Worm (Caenorhabditis elegans) whole organism, L2 larva: ENCODE results near the gene pei-1.

Experiments used
- C34F6.9 ChIP-seq: fragments of 150-350 bp; optimal IDR thresholded peaks from 2 replicates; lab custom pipeline; 2014; ENCODE audit warnings: missing biosample characterization, missing genetic modification characterization
- F13H6.1 ChIP-seq: sonication (generic microtip); optimal IDR thresholded peaks from 2 replicates; lab custom pipeline; 2016; ENCODE audit warnings: missing genetic modification characterization, missing compliant biosample characterization
- R02D3.7 ChIP-seq: fragments of 150-350 bp; optimal IDR thresholded peaks from 2 replicates; lab custom pipeline; 2014; ENCODE audit warnings: missing biosample characterization, missing genetic modification characterization
- Y55F3AM.14 ChIP-seq: fragments of 200-800 bp; sonication (Bioruptor generic); optimal IDR thresholded peaks from 2 replicates; lab custom pipeline; 2018; ENCODE audit warnings: mild to moderate bottlenecking, missing genetic modification characterization, missing compliant biosample characterization
- ZK546.5 ChIP-seq: sonication (generic microtip); optimal IDR thresholded peaks from 2 replicates; lab custom pipeline; 2017; ENCODE audit warnings: missing biosample characterization, missing genetic modification characterization
- alr-1 ChIP-seq: fragments of 150-350 bp; optimal IDR thresholded peaks from 2 replicates; lab custom pipeline; 2014; ENCODE audit warnings: missing biosample characterization, missing genetic modification characterization
- aly-2 ChIP-seq: fragments of 150-350 bp; optimal IDR thresholded peaks from 2 replicates; lab custom pipeline; 2014; ENCODE audit warnings: missing biosample characterization, missing genetic modification characterization
- ama-1 ChIP-seq: fragments of 150-350 bp; optimal IDR thresholded peaks from 2 replicates; lab custom pipeline; 2018; ENCODE audit warnings: inconsistent platforms
- blmp-1 ChIP-seq: sonication (generic microtip); optimal IDR thresholded peaks from 2 replicates; lab custom pipeline; 2017; ENCODE audit warnings: missing genetic modification characterization, mild to moderate bottlenecking, missing compliant biosample characterization, antibody characterized with exemption, moderate library complexity; ENCODE audit not compliant: insufficient read depth
- ceh-16 ChIP-seq: fragments of 150-350 bp; optimal IDR thresholded peaks from 2 replicates; lab custom pipeline; 2014; ENCODE audit warnings: missing biosample characterization, missing genetic modification characterization
- ceh-82 ChIP-seq: fragments of 150-350 bp; optimal IDR thresholded peaks from 2 replicates; lab custom pipeline; 2014; ENCODE audit warnings: missing biosample characterization, missing genetic modification characterization
- crh-2 ChIP-seq: sonication (generic microtip); optimal IDR thresholded peaks from 2 replicates; lab custom pipeline; 2017; ENCODE audit warnings: missing biosample characterization, missing genetic modification characterization
- dmd-4 ChIP-seq: sonication (generic microtip); optimal IDR thresholded peaks from 2 replicates; lab custom pipeline; 2017; ENCODE audit warnings: missing biosample characterization, missing genetic modification characterization
- egl-27 ChIP-seq: sonication (generic microtip); optimal IDR thresholded peaks from 3 replicates; lab custom pipeline; 2017; ENCODE audit warnings: missing biosample characterization, missing genetic modification reagents, missing genetic modification characterization
- elt-1 ChIP-seq: fragments of 150-350 bp; optimal IDR thresholded peaks from 2 replicates; lab custom pipeline; 2014; ENCODE audit warnings: missing biosample characterization, missing genetic modification characterization
- elt-3 ChIP-seq: sonication (generic microtip); optimal IDR thresholded peaks from 2 replicates; lab custom pipeline; 2017; ENCODE audit warnings: missing biosample characterization, missing genetic modification characterization
- fos-1 ChIP-seq: fragments of 150-350 bp; optimal IDR thresholded peaks from 2 replicates; lab custom pipeline; 2014; ENCODE audit warnings: missing biosample characterization, missing genetic modification characterization
- gmeb-1 ChIP-seq: fragments of 150-350 bp; optimal IDR thresholded peaks from 2 replicates; lab custom pipeline; 2014; ENCODE audit warnings: missing biosample characterization, missing genetic modification characterization
- lin-11 ChIP-seq: fragments of 150-350 bp; sonication (generic microtip); optimal IDR thresholded peaks from 2 replicates; lab custom pipeline; 2014; ENCODE audit warnings: missing biosample characterization, missing genetic modification characterization, inconsistent platforms, mixed read lengths
- lin-13 ChIP-seq: fragments of 150-350 bp; optimal IDR thresholded peaks from 2 replicates; lab custom pipeline; 2014; ENCODE audit warnings: missing biosample characterization, missing genetic modification reagents, missing genetic modification characterization
- lin-39 ChIP-seq: fragments of 150-350 bp; optimal IDR thresholded peaks from 2 replicates; lab custom pipeline; 2014; ENCODE audit warnings: missing biosample characterization, missing genetic modification reagents, missing genetic modification characterization
- lsy-2 ChIP-seq, 2 experiments: fragments of 150-350 bp in 1 of 2; sonication (generic microtip) in 1 of 2; optimal IDR thresholded peaks; 2 replicates each; lab custom pipeline; 2014 to 2017; ENCODE audit warnings: missing biosample characterization in 2 of 2, missing genetic modification characterization in 2 of 2
- mab-5 ChIP-seq: fragments of 150-350 bp; optimal IDR thresholded peaks from 2 replicates; lab custom pipeline; 2014; ENCODE audit warnings: missing biosample characterization, missing genetic modification characterization
- mdl-1 ChIP-seq, 2 experiments: fragments of 150-350 bp in 1 of 2; sonication (generic microtip) in 1 of 2; optimal IDR thresholded peaks; 2 replicates each; lab custom pipeline; 2017; ENCODE audit warnings: missing biosample characterization in 2 of 2, missing genetic modification characterization in 2 of 2
- nhr-10 ChIP-seq: sonication (generic microtip); optimal IDR thresholded peaks from 2 replicates; lab custom pipeline; 2017; ENCODE audit warnings: missing biosample characterization, missing genetic modification characterization
- nhr-11 ChIP-seq: fragments of 150-350 bp; optimal IDR thresholded peaks from 2 replicates; lab custom pipeline; 2014; ENCODE audit warnings: missing biosample characterization, missing genetic modification characterization
- nhr-12 ChIP-seq: fragments of 150-350 bp; optimal IDR thresholded peaks from 2 replicates; lab custom pipeline; 2014; ENCODE audit warnings: missing biosample characterization, missing genetic modification characterization
- nhr-129 ChIP-seq: fragments of 150-350 bp; optimal IDR thresholded peaks from 2 replicates; lab custom pipeline; 2014; ENCODE audit warnings: missing biosample characterization, missing genetic modification characterization
- nhr-23 ChIP-seq: fragments of 150-350 bp; optimal IDR thresholded peaks from 2 replicates; lab custom pipeline; 2014; ENCODE audit warnings: missing biosample characterization, missing genetic modification reagents, missing genetic modification characterization
- nhr-237 ChIP-seq: fragments of 150-350 bp; optimal IDR thresholded peaks from 2 replicates; lab custom pipeline; 2014; ENCODE audit warnings: missing biosample characterization, missing genetic modification characterization
- nhr-25 ChIP-seq: fragments of 150-350 bp; sonication (generic microtip); optimal IDR thresholded peaks from 3 replicates; lab custom pipeline; 2014; ENCODE audit warnings: missing biosample characterization, missing genetic modification characterization
- nhr-6 ChIP-seq: fragments of 150-350 bp; optimal IDR thresholded peaks from 2 replicates; lab custom pipeline; 2014; ENCODE audit warnings: missing biosample characterization, missing genetic modification characterization
- peb-1 ChIP-seq: fragments of 150-350 bp; optimal IDR thresholded peaks from 2 replicates; lab custom pipeline; 2014; ENCODE audit warnings: missing biosample characterization, missing genetic modification characterization
- sem-4 ChIP-seq: fragments of 150-350 bp; optimal IDR thresholded peaks from 2 replicates; lab custom pipeline; 2014; ENCODE audit warnings: missing biosample characterization, missing genetic modification reagents, missing genetic modification characterization
- skn-1 ChIP-seq: sonication (generic microtip); optimal IDR thresholded peaks from 2 replicates; lab custom pipeline; 2017; ENCODE audit warnings: missing biosample characterization, missing genetic modification characterization
- sma-3 ChIP-seq: sonication (generic microtip); optimal IDR thresholded peaks from 2 replicates; lab custom pipeline; 2016; ENCODE audit warnings: missing genetic modification reagents, missing genetic modification characterization, missing compliant biosample characterization
- sma-9 ChIP-seq, 2 experiments: fragments of 150-350 bp in 1 of 2; sonication (generic microtip) in 1 of 2; optimal IDR thresholded peaks; 2 replicates each; lab custom pipeline; 2014 to 2016; ENCODE audit warnings: missing genetic modification characterization in 2 of 2, mild to moderate bottlenecking in 1 of 2, missing biosample characterization in 1 of 2, missing compliant biosample characterization in 1 of 2, missing genetic modification reagents in 1 of 2, moderate library complexity in 1 of 2
- unc-55 ChIP-seq: fragments of 150-350 bp; sonication (generic microtip); optimal IDR thresholded peaks from 3 replicates; lab custom pipeline; 2014; ENCODE audit warnings: missing biosample characterization, missing genetic modification reagents, missing genetic modification characterization
- unc-62 ChIP-seq: fragments of 150-350 bp; optimal IDR thresholded peaks from 2 replicates; lab custom pipeline; 2014; ENCODE audit warnings: missing biosample characterization, missing genetic modification reagents, missing genetic modification characterization
- zag-1 ChIP-seq: fragments of 150-350 bp; optimal IDR thresholded peaks from 2 replicates; lab custom pipeline; 2014; ENCODE audit warnings: missing biosample characterization, missing genetic modification characterization
- ztf-1 ChIP-seq: fragments of 200-800 bp; sonication (Bioruptor generic); conservative IDR thresholded peaks from 2 replicates; pipeline ENCODE4 v1.3.6; 2022; ENCODE audit warnings: missing genetic modification characterization, missing compliant biosample characterization
- ztf-11 ChIP-seq: sonication (generic microtip); optimal IDR thresholded peaks from 2 replicates; lab custom pipeline; 2017; ENCODE audit warnings: missing biosample characterization, missing genetic modification characterization
- ztf-4 ChIP-seq: fragments of 150-350 bp; optimal IDR thresholded peaks from 2 replicates; lab custom pipeline; 2014; ENCODE audit warnings: missing biosample characterization, missing genetic modification characterization

The pei-1 gene

ce11 chrIV:9617358-9617757 is 25.0 kb upstream of the pei-1 start:
- no peak for TF ChIP-seq ceh-82 (tag; lab: Kevin White, UChicago)
- peak; percentile 85 for TF ChIP-seq elt-1 (tag; lab: Kevin White, UChicago)
- TF ChIP-seq elt-3 (tag; lab: Kevin White, UChicago), result no peak
- peak; percentile 88 for TF ChIP-seq nhr-23 (tag; lab: Kevin White, UChicago)
- peak; percentile 25 for TF ChIP-seq ceh-16 (tag; lab: Kevin White, UChicago)

ce11 chrIV:9615511-9615910 is 23.2 kb upstream of the pei-1 start:
- TF ChIP-seq skn-1 (tag; lab: Kevin White, UChicago) (no peak), unc-62 (GFP tag; lab: Kevin White, UChicago) (no peak), fos-1 (tag; lab: Kevin White, UChicago) (no peak), nhr-237 (tag; lab: Kevin White, UChicago) (no peak), mdl-1 (tag; optimal IDR thresholded peaks at IDR 0.05; lab: Kevin White, UChicago) (no peak), alr-1 (tag; lab: Kevin White, UChicago) (no peak), C34F6.9 (tag; lab: Kevin White, UChicago) (no peak), egl-27 (tag; lab: Kevin White, UChicago) (peak; percentile 86), ama-1 (lab: Kevin White, UChicago) (no peak), nhr-25 (tag; lab: Kevin White, UChicago) (peak; percentile 84), zag-1 (tag; lab: Kevin White, UChicago) (no peak), lin-13 (GFP tag; lab: Kevin White, UChicago) (no peak), ztf-4 (tag; lab: Kevin White, UChicago) (no peak), sma-3 (GFP tag; lab: Kevin White, UChicago) (peak; percentile 31), gmeb-1 (tag; lab: Kevin White, UChicago) (no peak), nhr-129 (no peak), nhr-11 (tag; lab: Kevin White, UChicago) (no peak), mab-5 (tag; lab: Kevin White, UChicago) (no peak), R02D3.7 (no peak), elt-1 (tag; lab: Kevin White, UChicago) (peak; percentile 100), nhr-12 (tag; lab: Kevin White, UChicago) (no peak), dmd-4 (no peak), ZK546.5 (tag; lab: Kevin White, UChicago) (no peak), sma-9 (GFP tag; optimal IDR thresholded peaks at IDR 0.05; lab: Kevin White, UChicago) (peak; percentile 94), sma-9 (tag; optimal IDR thresholded peaks at IDR 0.05; lab: Kevin White, UChicago) (no peak), ceh-82 (tag; lab: Kevin White, UChicago) (no peak), aly-2 (tag; lab: Kevin White, UChicago) (no peak), lin-39 (tag; lab: Kevin White, UChicago) (no peak), ceh-16 (tag; lab: Kevin White, UChicago) (peak; percentile 98), crh-2 (tag; lab: Kevin White, UChicago) (peak; percentile 27), nhr-23 (tag; lab: Kevin White, UChicago) (peak; percentile 100), peb-1 (tag; lab: Kevin White, UChicago) (no peak), lsy-2 (tag; optimal IDR thresholded peaks at IDR 0.05; lab: Kevin White, UChicago) (peak in 1 of 2 experiments; percentile 30), nhr-10 (no peak), ztf-11 (no peak), Y55F3AM.14 (GFP tag; lab: Kevin White, UChicago) (no peak), F13H6.1 (tag; lab: Kevin White, UChicago) (no peak), ztf-1 (GFP tag; lab: Robert Waterston, UW) (no peak), blmp-1 (tag; lab: Kevin White, UChicago) (peak; percentile 63), nhr-6 (tag; lab: Kevin White, UChicago) (no peak), sem-4 (tag; lab: Kevin White, UChicago) (peak; percentile 70), unc-55 (GFP tag; lab: Kevin White, UChicago) (no peak), lin-11 (no peak)
